Fruit fly (Drosophila melanogaster): ENCODE results near the gene nes.

nes gene

dm6 chr3L:19216377-19216776 lies 44.1 kb downstream of the nes start (continued):
- TF ChIP-seq ham (GFP tag; IDR thresholded peaks at IDR 0.05) (no peak), pb (GFP tag; optimal IDR thresholded peaks at IDR 0.05) (no peak), danr (GFP tag; IDR thresholded peaks at IDR 0.05) (no peak), cad (GFP tag; optimal IDR thresholded peaks at IDR 0.05) (no peak), fd96Cb (tag; optimal IDR thresholded peaks at IDR 0.05) (peak; percentile 27), Mes4 (GFP tag; optimal IDR thresholded peaks at IDR 0.05) (no peak), Stat92E (GFP tag; optimal IDR thresholded peaks at IDR 0.05) (no peak), CG3838 (GFP tag; optimal IDR thresholded peaks at IDR 0.05) (no peak), CG14441 (GFP tag; IDR thresholded peaks at IDR 0.05) (peak; percentile 22; the same call in 1 of the 2 replicates), psq (GFP tag; optimal IDR thresholded peaks at IDR 0.05) (no peak), CG2120 (GFP tag; optimal IDR thresholded peaks at IDR 0.05) (peak; percentile 40), CG2129 (GFP tag; IDR thresholded peaks at IDR 0.05; ENCODE audit: partially characterized antibody) (no peak), tio (GFP tag; optimal IDR thresholded peaks at IDR 0.05) (no peak), ap (GFP tag; IDR thresholded peaks at IDR 0.05) (no peak), CG12071 (GFP tag; optimal IDR thresholded peaks at IDR 0.05) (peak; percentile 5), chinmo (GFP tag; IDR thresholded peaks at IDR 0.05; ENCODE audit: partially characterized antibody) (no peak), btn (GFP tag; optimal IDR thresholded peaks at IDR 0.05) (no peak), Dip3 (GFP tag; optimal IDR thresholded peaks at IDR 0.05) (no peak), Fer3 (tag; optimal IDR thresholded peaks at IDR 0.05) (peak; percentile 65), Deaf1 (tag; optimal IDR thresholded peaks at IDR 0.05) (peak; percentile 28), Vsx1 (GFP tag; optimal IDR thresholded peaks at IDR 0.05) (no peak), cato (GFP tag; optimal IDR thresholded peaks at IDR 0.05; ENCODE audit: borderline replicate concordance) (no peak), nerfin-1 (tag; optimal IDR thresholded peaks at IDR 0.05) (peak; percentile 10), Atf3 (GFP tag; optimal IDR thresholded peaks at IDR 0.05) (no peak), CG8281 (tag; optimal IDR thresholded peaks at IDR 0.05) (peak; percentile 25), aop (GFP tag; IDR thresholded peaks at IDR 0.05) (no peak), CG6254 (GFP tag; optimal IDR thresholded peaks at IDR 0.05) (no peak), CG6689 (GFP tag; IDR thresholded peaks at IDR 0.05) (no peak), crol (GFP tag; IDR thresholded peaks at IDR 0.05) (no peak), dmrt99B (tag; optimal IDR thresholded peaks at IDR 0.05) (peak; percentile 77), Six4 (GFP tag; optimal IDR thresholded peaks at IDR 0.05) (no peak), Awh (GFP tag; IDR thresholded peaks at IDR 0.05) (no peak), zen2 (GFP tag; IDR thresholded peaks at IDR 0.05; ENCODE audit: partially characterized antibody) (no peak), Ravus (GFP tag; IDR thresholded peaks at IDR 0.05) (no peak; the same call in 1 of the 2 replicates), Nf-YB (GFP tag; optimal IDR thresholded peaks at IDR 0.05) (no peak), lab (GFP tag; optimal IDR thresholded peaks at IDR 0.05) (peak; percentile 75), CG15011 (GFP tag; optimal IDR thresholded peaks at IDR 0.05) (no peak), CG31365 (tag; optimal IDR thresholded peaks at IDR 0.05) (no peak), chif (GFP tag; optimal IDR thresholded peaks at IDR 0.05) (peak in 1 of 2 experiments; percentile 4), Nf-YA (GFP tag; IDR thresholded peaks at IDR 0.05) (no peak), zfh1 (GFP tag; IDR thresholded peaks at IDR 0.05) (no peak), Dad (GFP tag; optimal IDR thresholded peaks at IDR 0.05) (no peak), vvl (GFP tag; IDR thresholded peaks at IDR 0.05) (peak; percentile 80), Drgx (GFP tag; IDR thresholded peaks at IDR 0.05) (no peak), croc (GFP tag; conservative IDR thresholded peaks at IDR 0.05) (no peak), tgo (GFP tag; IDR thresholded peaks at IDR 0.05) (peak; percentile 42; the same call in 1 of the 3 replicates), C15 (GFP tag; IDR thresholded peaks at IDR 0.05) (no peak), CG8359 (GFP tag; optimal IDR thresholded peaks at IDR 0.05; ENCODE audit: borderline replicate concordance) (no peak), CG4282 (GFP tag; optimal IDR thresholded peaks at IDR 0.05) (no peak), CG12104 (GFP tag; optimal IDR thresholded peaks at IDR 0.05) (peak; percentile 15), ci (GFP tag; IDR thresholded peaks at IDR 0.05) (peak; percentile 41; the same call in 1 of the 3 replicates), wdn (GFP tag; IDR thresholded peaks at IDR 0.05) (no peak)

All from whole organism, embryonic.